Fruit fly (Drosophila melanogaster) whole organism, embryonic: ENCODE results near the gene Spt20.

Experiments
- CG6175 ChIP-seq: fragments of 200-800 bp; sonication (Bioruptor generic); IDR thresholded peaks from 3 replicates; pipeline ENCODE4 v1.3.6; 2022; ENCODE audit warnings: missing biosample characterization, missing genetic modification characterization
- CrebB ChIP-seq: fragments of 200-800 bp; sonication (Bioruptor generic); optimal IDR thresholded peaks from 3 replicates; lab custom pipeline; 2018; ENCODE audit warnings: missing biosample characterization, mild to moderate bottlenecking, missing genetic modification characterization
- Mrtf ChIP-seq: fragments of 200-800 bp; sonication (Bioruptor generic); IDR thresholded peaks from 3 replicates; pipeline ENCODE4 v1.3.6; 2022; ENCODE audit warnings: missing biosample characterization, missing genetic modification characterization
- btn ChIP-seq: fragments of 200-800 bp; sonication (Bioruptor generic); optimal IDR thresholded peaks from 2 replicates; lab custom pipeline; 2016; ENCODE audit warnings: missing biosample characterization, missing genetic modification characterization
- ro ChIP-seq: fragments of 200-800 bp; sonication (Bioruptor generic); IDR thresholded peaks from 2 replicates; pipeline ENCODE4 v1.3.6; 2022; ENCODE audit warnings: missing biosample characterization, missing genetic modification characterization
- zf30C ChIP-seq: fragments of 200-800 bp; sonication (Bioruptor generic); optimal IDR thresholded peaks from 3 replicates; lab custom pipeline; 2018; ENCODE audit warnings: missing biosample characterization, mild to moderate bottlenecking, missing genetic modification characterization

- TF ChIP-seq CrebB (no peak), CG6175 (GFP tag; lab: Robert Waterston, UW) (no peak), zf30C (GFP tag; lab: Kevin White, UChicago) (no peak), ro (GFP tag; lab: Robert Waterston, UW) (no peak), Mrtf (GFP tag; lab: Robert Waterston, UW) (no peak), btn (GFP tag; lab: Kevin White, UChicago) (no peak)
Observed at dm6 chr3L:13480241-13480627, 22.3 kb upstream of the Spt20 start.
